Worm (Caenorhabditis elegans) whole organism, L1 larva: ENCODE data around the gene C35D10.8.

Experiments used
- C34B4.2 ChIP-seq: sonication (generic microtip); optimal IDR thresholded peaks from 2 replicates; lab custom pipeline; 2017; ENCODE audit warnings: mild to moderate bottlenecking, missing genetic modification characterization, missing compliant biosample characterization
- efl-3 ChIP-seq: fragments of 200-800 bp; sonication (Bioruptor generic); optimal IDR thresholded peaks from 2 replicates; lab custom pipeline; 2018; ENCODE audit warnings: mild to moderate bottlenecking, missing genetic modification characterization, missing compliant biosample characterization
- elt-3 ChIP-seq, 6 experiments: fragments of 150-350 bp in 1 of 6; sonication (generic microtip); optimal IDR thresholded peaks; 2 replicates each; lab custom pipeline; 2017 to 2018; ENCODE audit warnings: missing biosample characterization in 6 of 6, missing genetic modification characterization in 6 of 6, inconsistent platforms in 1 of 6
- fos-1 ChIP-seq: fragments of 150-350 bp; optimal IDR thresholded peaks from 2 replicates; lab custom pipeline; 2014; ENCODE audit warnings: missing biosample characterization, missing genetic modification characterization
- nhr-12 ChIP-seq: sonication (generic microtip); optimal IDR thresholded peaks from 2 replicates; lab custom pipeline; 2017; ENCODE audit warnings: missing biosample characterization, missing genetic modification characterization
- nhr-71 ChIP-seq: sonication (generic microtip); optimal IDR thresholded peaks from 2 replicates; lab custom pipeline; 2016; ENCODE audit warnings: mild to moderate bottlenecking, missing genetic modification characterization, moderate library complexity, missing compliant biosample characterization
- nhr-90 ChIP-seq: sonication (generic microtip); optimal IDR thresholded peaks from 2 replicates; lab custom pipeline; 2016; ENCODE audit warnings: mild to moderate bottlenecking, missing genetic modification characterization, missing compliant biosample characterization; ENCODE audit not compliant: poor library complexity
- pqm-1 ChIP-seq: sonication (generic microtip); optimal IDR thresholded peaks from 3 replicates; lab custom pipeline; 2017; ENCODE audit warnings: missing biosample characterization, missing genetic modification characterization
- sptf-1 ChIP-seq: fragments of 150-350 bp; optimal IDR thresholded peaks from 2 replicates; lab custom pipeline; 2014; ENCODE audit warnings: missing biosample characterization, missing genetic modification characterization
- tbx-2 ChIP-seq: sonication (generic microtip); optimal IDR thresholded peaks from 2 replicates; lab custom pipeline; 2016; ENCODE audit warnings: missing genetic modification characterization, missing compliant biosample characterization
- unc-62 ChIP-seq: fragments of 150-350 bp; optimal IDR thresholded peaks from 2 replicates; lab custom pipeline; 2014; ENCODE audit warnings: missing biosample characterization, missing genetic modification reagents, missing genetic modification characterization
- zag-1 ChIP-seq: fragments of 150-350 bp; optimal IDR thresholded peaks from 2 replicates; lab custom pipeline; 2014; ENCODE audit warnings: missing biosample characterization, missing genetic modification characterization

- TF ChIP-seq nhr-90 (tag; lab: Kevin White, UChicago) = no peak
- TF ChIP-seq sptf-1 (tag; lab: Kevin White, UChicago) = no peak
- no peak for TF ChIP-seq zag-1 (tag; lab: Kevin White, UChicago)
- TF ChIP-seq C34B4.2 (tag; lab: Kevin White, UChicago) = no peak
- no peak for TF ChIP-seq pqm-1 (tag; lab: Kevin White, UChicago)
- no peak for TF ChIP-seq tbx-2 (tag; lab: Kevin White, UChicago)
- no peak for TF ChIP-seq unc-62 (GFP tag; lab: Kevin White, UChicago)
- TF ChIP-seq nhr-71 (tag; lab: Kevin White, UChicago) = no peak
- no peak for TF ChIP-seq elt-3 (tag; optimal IDR thresholded peaks at IDR 0.05; lab: Kevin White, UChicago)
- no peak for TF ChIP-seq nhr-12 (tag; lab: Kevin White, UChicago)
- no peak for TF ChIP-seq efl-3
- TF ChIP-seq fos-1 (tag; lab: Kevin White, UChicago) = no peak
These were observed 28.4 kb downstream of the C35D10.8 start, which contains the start of gene clec-5 for ce11 chrIII:4883429-4883828.
